Worm (Caenorhabditis elegans): ENCODE measurements around the gene C17F4.11.

DNA sequence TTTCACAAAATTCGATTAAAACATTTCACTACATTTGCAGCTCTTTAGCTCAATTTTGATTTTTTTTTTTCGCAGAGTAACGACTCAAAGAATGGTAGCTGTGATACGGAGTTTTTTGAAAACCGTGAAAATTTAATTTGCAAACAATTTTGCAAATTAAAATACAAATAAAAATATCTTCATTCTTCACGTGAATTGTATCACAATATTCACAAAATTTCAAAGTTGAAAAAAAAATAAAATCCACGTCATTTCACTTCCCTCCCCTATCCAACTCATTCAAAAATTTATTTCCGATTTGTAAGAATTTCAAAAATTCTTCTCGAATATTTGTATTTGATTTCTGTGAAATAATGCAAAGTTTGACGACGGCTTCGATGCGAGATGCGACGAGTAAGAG, 41.4 kb downstream of the C17F4.11 start, which contains the start of gene wht-4:
- TF ChIP-seq nhr-237 (tag; optimal IDR thresholded peaks at IDR 0.05) (no peak), snpc-4 (tag; optimal IDR thresholded peaks at IDR 0.05) (no peak)
